Fruit fly (Drosophila melanogaster) whole organism, prepupa: ENCODE results near the gene CG13795.

Experiments
- Blimp-1 ChIP-seq: fragments of 200-800 bp; sonication (Bioruptor generic); optimal IDR thresholded peaks from 3 replicates; lab custom pipeline; 2017; ENCODE audit warnings: missing biosample characterization, missing genetic modification characterization, mild to moderate bottlenecking, moderate library complexity, missing genetic modification reagents
- CG10631 ChIP-seq: fragments of 200-800 bp; sonication (Bioruptor generic); optimal IDR thresholded peaks from 2 replicates; lab custom pipeline; 2016; ENCODE audit warnings: missing biosample characterization, missing genetic modification characterization
- CG10669 ChIP-seq: fragments of 200-800 bp; sonication (Bioruptor generic); optimal IDR thresholded peaks from 3 replicates; lab custom pipeline; 2018; ENCODE audit warnings: missing biosample characterization, mild to moderate bottlenecking, missing genetic modification characterization, moderate library complexity
- CG11294 ChIP-seq: fragments of 200-800 bp; sonication (Bioruptor generic); IDR thresholded peaks from 2 replicates; pipeline ENCODE4 v1.3.6; 2022; ENCODE audit warnings: missing biosample characterization, missing genetic modification characterization
- CG15336 ChIP-seq: fragments of 200-800 bp; sonication (Bioruptor generic); IDR thresholded peaks from 2 replicates; pipeline ENCODE4 v1.3.6; 2022; ENCODE audit warnings: missing biosample characterization, missing genetic modification characterization
- CG1621 ChIP-seq: fragments of 200-800 bp; sonication (Bioruptor generic); optimal IDR thresholded peaks from 3 replicates; lab custom pipeline; 2018; ENCODE audit warnings: missing biosample characterization, mild to moderate bottlenecking, missing genetic modification characterization
- CG31627 ChIP-seq: fragments of 200-800 bp; sonication (Bioruptor generic); optimal IDR thresholded peaks from 3 replicates; lab custom pipeline; 2016; ENCODE audit warnings: missing biosample characterization, missing genetic modification characterization
- CG32006 ChIP-seq: fragments of 200-800 bp; sonication (Bioruptor generic); optimal IDR thresholded peaks from 3 replicates; lab custom pipeline; 2017; ENCODE audit warnings: missing biosample characterization, mild to moderate bottlenecking, missing genetic modification characterization
- CG34406 ChIP-seq: fragments of 200-800 bp; sonication (Bioruptor generic); optimal IDR thresholded peaks from 3 replicates; lab custom pipeline; 2016; ENCODE audit warnings: missing biosample characterization, missing genetic modification characterization
- CG4318 ChIP-seq: fragments of 200-800 bp; sonication (Bioruptor generic); optimal IDR thresholded peaks from 3 replicates; lab custom pipeline; 2017; ENCODE audit warnings: missing biosample characterization, mild to moderate bottlenecking, missing genetic modification characterization
- CG6163 ChIP-seq: fragments of 200-800 bp; sonication (Bioruptor generic); IDR thresholded peaks from 3 replicates; pipeline ENCODE4 v1.3.6; 2022; ENCODE audit warnings: missing biosample characterization, missing genetic modification characterization
- CG6276 ChIP-seq: fragments of 200-800 bp; sonication (Bioruptor generic); optimal IDR thresholded peaks from 2 replicates; lab custom pipeline; 2017; ENCODE audit warnings: missing biosample characterization, mild to moderate bottlenecking, missing genetic modification characterization
- CG8119 ChIP-seq: fragments of 200-800 bp; sonication (Bioruptor generic); IDR thresholded peaks from 3 replicates; pipeline ENCODE4 v1.3.6; 2022; ENCODE audit warnings: missing biosample characterization, missing genetic modification characterization
- CG8319 ChIP-seq: fragments of 200-800 bp; sonication (Bioruptor generic); optimal IDR thresholded peaks from 3 replicates; lab custom pipeline; 2016; ENCODE audit warnings: missing biosample characterization, missing genetic modification characterization
- CG8632 ChIP-seq: fragments of 200-800 bp; sonication (Bioruptor generic); optimal IDR thresholded peaks from 3 replicates; lab custom pipeline; 2016; ENCODE audit warnings: missing biosample characterization, missing genetic modification characterization
- CG9139 ChIP-seq: fragments of 200-800 bp; sonication (Bioruptor generic); optimal IDR thresholded peaks from 3 replicates; lab custom pipeline; 2017; ENCODE audit warnings: missing biosample characterization, mild to moderate bottlenecking, missing genetic modification characterization
- Eip75B ChIP-seq: fragments of 200-800 bp; sonication (Bioruptor generic); optimal IDR thresholded peaks from 3 replicates; lab custom pipeline; 2016; ENCODE audit warnings: missing biosample characterization, missing genetic modification characterization
- Eip78C ChIP-seq: fragments of 200-800 bp; sonication (Bioruptor generic); peaks from one replicate; lab custom pipeline; 2016; ENCODE audit warnings: missing biosample characterization, missing genetic modification characterization
- Eip93F ChIP-seq: fragments of 200-800 bp; sonication (Bioruptor generic); optimal IDR thresholded peaks from 2 replicates; lab custom pipeline; 2016; ENCODE audit warnings: missing biosample characterization, mild to moderate bottlenecking, missing genetic modification characterization
- Ets21C ChIP-seq: fragments of 200-800 bp; sonication (Bioruptor generic); optimal IDR thresholded peaks from 3 replicates; lab custom pipeline; 2016; ENCODE audit warnings: missing biosample characterization, missing genetic modification characterization
- Gug ChIP-seq: fragments of 200-800 bp; sonication (Bioruptor generic); IDR thresholded peaks from 2 replicates; pipeline ENCODE4 v1.3.6; 2022; ENCODE audit warnings: missing biosample characterization, missing genetic modification characterization
- Hr38 ChIP-seq: sonication (Bioruptor generic); optimal IDR thresholded peaks from 2 replicates; lab custom pipeline; 2016; ENCODE audit warnings: missing biosample characterization, missing genetic modification characterization
- Hr39 ChIP-seq: fragments of 200-800 bp; sonication (Bioruptor generic); optimal IDR thresholded peaks from 2 replicates; lab custom pipeline; 2016; ENCODE audit warnings: missing biosample characterization, missing genetic modification characterization
- Met ChIP-seq: fragments of 200-800 bp; sonication (Bioruptor generic); optimal IDR thresholded peaks from 3 replicates; lab custom pipeline; 2016; ENCODE audit warnings: missing biosample characterization, missing genetic modification characterization
- OdsH ChIP-seq: fragments of 200-800 bp; sonication (Bioruptor generic); optimal IDR thresholded peaks from 3 replicates; lab custom pipeline; 2016; ENCODE audit warnings: missing biosample characterization, missing genetic modification characterization
- Smox ChIP-seq: fragments of 200-800 bp; sonication (Bioruptor generic); optimal IDR thresholded peaks from 3 replicates; lab custom pipeline; 2016; ENCODE audit warnings: missing biosample characterization, missing genetic modification characterization
- Sox102F ChIP-seq: fragments of 200-800 bp; sonication (Bioruptor generic); optimal IDR thresholded peaks from 2 replicates; lab custom pipeline; 2016; ENCODE audit warnings: missing biosample characterization, mild to moderate bottlenecking, missing genetic modification characterization
- Sox14 ChIP-seq: fragments of 200-800 bp; sonication (Bioruptor generic); optimal IDR thresholded peaks from 3 replicates; lab custom pipeline; 2016; ENCODE audit warnings: missing biosample characterization, missing genetic modification characterization
- Sox15 ChIP-seq: fragments of 200-800 bp; sonication (Bioruptor generic); optimal IDR thresholded peaks from 3 replicates; lab custom pipeline; 2016; ENCODE audit warnings: missing biosample characterization, missing genetic modification characterization
- achi ChIP-seq: fragments of 200-800 bp; sonication (Bioruptor generic); optimal IDR thresholded peaks from 3 replicates; lab custom pipeline; 2016; ENCODE audit warnings: missing biosample characterization, missing genetic modification characterization
- acj6 ChIP-seq: fragments of 200-800 bp; sonication (Bioruptor generic); optimal IDR thresholded peaks from 3 replicates; lab custom pipeline; 2016; ENCODE audit warnings: missing biosample characterization, missing genetic modification characterization
- dac ChIP-seq: fragments of 200-800 bp; sonication (Bioruptor generic); optimal IDR thresholded peaks from 2 replicates; lab custom pipeline; 2017; ENCODE audit warnings: missing biosample characterization, mild to moderate bottlenecking, missing genetic modification characterization
- dsx ChIP-seq: fragments of 200-800 bp; optimal IDR thresholded peaks from 3 replicates; lab custom pipeline; 2019; ENCODE audit warnings: missing biosample characterization, mild to moderate bottlenecking, missing genetic modification characterization, moderate library complexity; ENCODE audit not compliant: poor library complexity, severe bottlenecking
- eg ChIP-seq: fragments of 200-800 bp; sonication (Bioruptor generic); IDR thresholded peaks from 3 replicates; pipeline ENCODE4 v1.3.6; 2022; ENCODE audit warnings: missing biosample characterization, missing genetic modification characterization
- fkh ChIP-seq: fragments of 200-800 bp; sonication (Bioruptor generic); optimal IDR thresholded peaks from 3 replicates; lab custom pipeline; 2017; ENCODE audit warnings: missing biosample characterization, mild to moderate bottlenecking, missing genetic modification characterization, moderate library complexity
- lz ChIP-seq: fragments of 200-800 bp; sonication (Bioruptor generic); optimal IDR thresholded peaks from 3 replicates; lab custom pipeline; 2016; ENCODE audit warnings: missing biosample characterization, missing genetic modification characterization
- spab ChIP-seq: fragments of 200-800 bp; sonication (Bioruptor generic); optimal IDR thresholded peaks from 2 replicates; lab custom pipeline; 2017; ENCODE audit warnings: missing biosample characterization, mild to moderate bottlenecking, missing genetic modification characterization, missing genetic modification reagents
- ss ChIP-seq, 2 experiments: fragments of 200-800 bp; sonication (Bioruptor generic); optimal IDR thresholded peaks; 2 replicates in 1 of 2; 3 replicates in 1 of 2; lab custom pipeline; 2017 to 2018; ENCODE audit warnings: mild to moderate bottlenecking in 2 of 2, missing biosample characterization in 2 of 2, missing genetic modification characterization in 2 of 2, moderate library complexity in 1 of 2
- svp ChIP-seq: fragments of 200-800 bp; sonication (Bioruptor generic); peaks from one replicate; lab custom pipeline; 2016; ENCODE audit warnings: missing biosample characterization, missing genetic modification characterization
- topi ChIP-seq: fragments of 200-800 bp; sonication (Bioruptor generic); optimal IDR thresholded peaks from 3 replicates; lab custom pipeline; 2016; ENCODE audit warnings: missing biosample characterization, missing genetic modification characterization
- vri ChIP-seq: fragments of 200-800 bp; sonication (Bioruptor generic); optimal IDR thresholded peaks from 3 replicates; lab custom pipeline; 2016; ENCODE audit warnings: missing biosample characterization, mild to moderate bottlenecking, missing genetic modification characterization

CG13795 gene

dm6 chr2L:7726268-7726997, at the start of gene CG13795:
CG13795 (minus strand) TSS chr2L:7726298.
- TF ChIP-seq Sox15 (GFP tag; lab: Kevin White, UChicago) (no peak), CG8319 (GFP tag; lab: Kevin White, UChicago) (no peak), Sox102F (GFP tag; lab: Kevin White, UChicago) (no peak), lz (peak; percentile 11), CG6276 (GFP tag; lab: Kevin White, UChicago) (no peak), CG4318 (GFP tag; lab: Kevin White, UChicago) (no peak), CG31627 (no peak), Eip93F (no peak), CG32006 (peak; percentile 8), svp (peak; percentile 70), OdsH (GFP tag; lab: Kevin White, UChicago) (peak; percentile 20), CG10669 (GFP tag; lab: Kevin White, UChicago) (peak; percentile 24), Hr39 (GFP tag; lab: Kevin White, UChicago) (peak; percentile 37)
- TF ChIP-seq, all 60 proteins: peak for 6

DNA sequence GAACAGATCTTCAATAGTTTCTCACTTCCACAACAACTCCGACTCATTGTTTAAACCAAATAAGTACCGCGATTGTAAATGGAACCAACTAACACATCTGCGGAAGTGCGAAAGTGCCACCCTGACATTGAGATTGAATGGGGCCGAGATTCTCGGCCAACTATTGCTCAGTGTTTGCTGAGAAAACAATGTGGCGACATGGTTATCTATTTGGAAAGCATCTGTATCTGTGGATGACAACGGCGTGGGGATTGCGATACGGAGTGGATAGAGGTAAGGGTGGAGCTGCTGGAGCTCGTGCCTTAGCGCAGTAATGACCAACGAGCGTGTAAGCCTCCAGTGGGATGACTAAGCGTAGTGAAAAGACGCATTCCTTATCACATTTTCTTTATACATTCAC, 49.2 kb upstream of the CG13795 start:
- TF ChIP-seq CG8319 (GFP tag; lab: Kevin White, UChicago) (no peak), fkh (GFP tag; lab: Kevin White, UChicago) (peak; percentile 60), eg (no peak), acj6 (GFP tag; lab: Kevin White, UChicago) (no peak)

dm6 chr2L:7771891-7772290, 45.8 kb upstream of the CG13795 start:
- peak; percentile 9; the same call in 1 of the 2 replicates for TF ChIP-seq CG11294 (GFP tag; lab: Robert Waterston, UW)
- no peak for TF ChIP-seq Ets21C

- no peak for TF ChIP-seq Hr39 (GFP tag; lab: Kevin White, UChicago)
- no peak for TF ChIP-seq Hr38 (GFP tag; lab: Kevin White, UChicago)
- TF ChIP-seq vri (GFP tag; lab: Kevin White, UChicago): no peak
- no peak for TF ChIP-seq CG31627
- TF ChIP-seq Gug (GFP tag; lab: Robert Waterston, UW): no peak
- no peak for TF ChIP-seq Smox (GFP tag; lab: Kevin White, UChicago)
- no peak for TF ChIP-seq CG10669 (GFP tag; lab: Kevin White, UChicago)
- TF ChIP-seq CG8319 (GFP tag; lab: Kevin White, UChicago): no peak
- no peak for TF ChIP-seq CG1621 (tag; lab: Kevin White, UChicago)
- TF ChIP-seq Sox14 (GFP tag; lab: Kevin White, UChicago): no peak
- no peak for TF ChIP-seq topi (GFP tag; lab: Kevin White, UChicago)
- no peak for TF ChIP-seq ss (GFP tag; optimal IDR thresholded peaks at IDR 0.05; lab: Kevin White, UChicago)
- TF ChIP-seq dac (GFP tag; lab: Kevin White, UChicago): no peak
- no peak for TF ChIP-seq CG9139 (GFP tag; lab: Kevin White, UChicago)
Measured at dm6 chr2L:7767328-7767727, 41.2 kb upstream of the CG13795 start, which contains the start of gene CG7191. CG7191 (plus strand) TSS chr2L:7767628.

dm6 chr2L:7756835-7757234, 30.7 kb upstream of the CG13795 start:
- no peak for TF ChIP-seq spab (GFP tag; lab: Kevin White, UChicago)
- no peak for TF ChIP-seq topi (GFP tag; lab: Kevin White, UChicago)
- TF ChIP-seq CG34406 (GFP tag; lab: Kevin White, UChicago): no peak
- no peak for TF ChIP-seq Sox102F (GFP tag; lab: Kevin White, UChicago)
- no peak for TF ChIP-seq CG10631 (GFP tag; lab: Kevin White, UChicago)
- TF ChIP-seq CG11294 (GFP tag; lab: Robert Waterston, UW): 0 out of 2 replicates have a peak, but pooled peaks have one; percentile 19
- peak; percentile 20 for TF ChIP-seq CG32006
- TF ChIP-seq Ets21C: no peak
- peak; percentile 40; the same call in 1 of the 3 replicates for TF ChIP-seq CG8119 (GFP tag; lab: Robert Waterston, UW)
- no peak for TF ChIP-seq svp
- TF ChIP-seq CG8632 (GFP tag; lab: Kevin White, UChicago): no peak
- no peak for TF ChIP-seq CG6163 (GFP tag; lab: Robert Waterston, UW)
- no peak for TF ChIP-seq dac (GFP tag; lab: Kevin White, UChicago)
- no peak for TF ChIP-seq achi (GFP tag; lab: Kevin White, UChicago)
- peak; percentile 48; the same call in 1 of the 2 replicates for TF ChIP-seq CG15336
- no peak for TF ChIP-seq Eip78C (GFP tag; lab: Kevin White, UChicago)
- TF ChIP-seq Eip75B (GFP tag; lab: Kevin White, UChicago): no peak
- TF ChIP-seq OdsH (GFP tag; lab: Kevin White, UChicago): no peak
- no peak for TF ChIP-seq Blimp-1
- TF ChIP-seq dsx (GFP tag; lab: Kevin White, UChicago): no peak
- no peak for TF ChIP-seq CG9139 (GFP tag; lab: Kevin White, UChicago)
- TF ChIP-seq CG4318 (GFP tag; lab: Kevin White, UChicago): no peak
- no peak for TF ChIP-seq Met (GFP tag; lab: Kevin White, UChicago)
